Fruit fly (Drosophila melanogaster) whole organism, prepupa: Measurements from ENCODE around the gene RpS19b.

Experiments used
- Blimp-1 ChIP-seq: fragments of 200-800 bp; sonication (Bioruptor generic); optimal IDR thresholded peaks from 3 replicates; lab custom pipeline; 2017; ENCODE audit warnings: missing biosample characterization, missing genetic modification characterization, mild to moderate bottlenecking, moderate library complexity, missing genetic modification reagents
- CG10631 ChIP-seq: fragments of 200-800 bp; sonication (Bioruptor generic); optimal IDR thresholded peaks from 2 replicates; lab custom pipeline; 2016; ENCODE audit warnings: missing biosample characterization, missing genetic modification characterization
- CG11902 ChIP-seq: fragments of 200-800 bp; sonication (Bioruptor generic); optimal IDR thresholded peaks from 3 replicates; lab custom pipeline; 2016; ENCODE audit warnings: missing biosample characterization, missing genetic modification characterization
- CG15336 ChIP-seq: fragments of 200-800 bp; sonication (Bioruptor generic); IDR thresholded peaks from 2 replicates; pipeline ENCODE4 v1.3.6; 2022; ENCODE audit warnings: missing biosample characterization, missing genetic modification characterization
- CG1621 ChIP-seq: fragments of 200-800 bp; sonication (Bioruptor generic); optimal IDR thresholded peaks from 3 replicates; lab custom pipeline; 2018; ENCODE audit warnings: missing biosample characterization, mild to moderate bottlenecking, missing genetic modification characterization
- CG16779 ChIP-seq: fragments of 200-800 bp; sonication (Bioruptor generic); optimal IDR thresholded peaks from 3 replicates; lab custom pipeline; 2017; ENCODE audit warnings: missing biosample characterization, mild to moderate bottlenecking, missing genetic modification characterization
- CG3032 ChIP-seq: fragments of 200-800 bp; optimal IDR thresholded peaks from 2 replicates; lab custom pipeline; 2019; ENCODE audit warnings: missing biosample characterization, mild to moderate bottlenecking, missing genetic modification characterization, moderate library complexity
- CG31627 ChIP-seq: fragments of 200-800 bp; sonication (Bioruptor generic); optimal IDR thresholded peaks from 3 replicates; lab custom pipeline; 2016; ENCODE audit warnings: missing biosample characterization, missing genetic modification characterization
- CG32006 ChIP-seq: fragments of 200-800 bp; sonication (Bioruptor generic); optimal IDR thresholded peaks from 3 replicates; lab custom pipeline; 2017; ENCODE audit warnings: missing biosample characterization, mild to moderate bottlenecking, missing genetic modification characterization
- CG3919 ChIP-seq: fragments of 200-800 bp; sonication (Bioruptor generic); optimal IDR thresholded peaks from 3 replicates; lab custom pipeline; 2016; ENCODE audit warnings: missing biosample characterization, missing genetic modification characterization
- CG4318 ChIP-seq: fragments of 200-800 bp; sonication (Bioruptor generic); optimal IDR thresholded peaks from 3 replicates; lab custom pipeline; 2017; ENCODE audit warnings: missing biosample characterization, mild to moderate bottlenecking, missing genetic modification characterization
- CG6792 ChIP-seq: fragments of 200-800 bp; sonication (Bioruptor generic); optimal IDR thresholded peaks from 3 replicates; lab custom pipeline; 2016; ENCODE audit warnings: missing biosample characterization, missing genetic modification characterization
- CG6808 ChIP-seq: fragments of 200-800 bp; sonication (Bioruptor generic); optimal IDR thresholded peaks from 3 replicates; lab custom pipeline; 2017; ENCODE audit warnings: missing biosample characterization, missing genetic modification characterization, mild to moderate bottlenecking, moderate library complexity, missing genetic modification reagents
- CG6854 ChIP-seq: fragments of 200-800 bp; sonication (Bioruptor generic); optimal IDR thresholded peaks from 2 replicates; lab custom pipeline; 2017; ENCODE audit warnings: missing biosample characterization, mild to moderate bottlenecking, missing genetic modification characterization
- CG8632 ChIP-seq: fragments of 200-800 bp; sonication (Bioruptor generic); optimal IDR thresholded peaks from 3 replicates; lab custom pipeline; 2016; ENCODE audit warnings: missing biosample characterization, missing genetic modification characterization
- CG9139 ChIP-seq: fragments of 200-800 bp; sonication (Bioruptor generic); optimal IDR thresholded peaks from 3 replicates; lab custom pipeline; 2017; ENCODE audit warnings: missing biosample characterization, mild to moderate bottlenecking, missing genetic modification characterization
- Eip75B ChIP-seq: fragments of 200-800 bp; sonication (Bioruptor generic); optimal IDR thresholded peaks from 3 replicates; lab custom pipeline; 2016; ENCODE audit warnings: missing biosample characterization, missing genetic modification characterization
- Eip78C ChIP-seq: fragments of 200-800 bp; sonication (Bioruptor generic); peaks from one replicate; lab custom pipeline; 2016; ENCODE audit warnings: missing biosample characterization, missing genetic modification characterization
- Ets21C ChIP-seq: fragments of 200-800 bp; sonication (Bioruptor generic); optimal IDR thresholded peaks from 3 replicates; lab custom pipeline; 2016; ENCODE audit warnings: missing biosample characterization, missing genetic modification characterization
- Hr38 ChIP-seq: sonication (Bioruptor generic); optimal IDR thresholded peaks from 2 replicates; lab custom pipeline; 2016; ENCODE audit warnings: missing biosample characterization, missing genetic modification characterization
- Hr39 ChIP-seq: fragments of 200-800 bp; sonication (Bioruptor generic); optimal IDR thresholded peaks from 2 replicates; lab custom pipeline; 2016; ENCODE audit warnings: missing biosample characterization, missing genetic modification characterization
- Lpt ChIP-seq: fragments of 200-800 bp; sonication (Bioruptor generic); optimal IDR thresholded peaks from 3 replicates; lab custom pipeline; 2016; ENCODE audit warnings: missing biosample characterization, missing genetic modification characterization
- Sox14 ChIP-seq: fragments of 200-800 bp; sonication (Bioruptor generic); optimal IDR thresholded peaks from 3 replicates; lab custom pipeline; 2016; ENCODE audit warnings: missing biosample characterization, missing genetic modification characterization
- Sox15 ChIP-seq: fragments of 200-800 bp; sonication (Bioruptor generic); optimal IDR thresholded peaks from 3 replicates; lab custom pipeline; 2016; ENCODE audit warnings: missing biosample characterization, missing genetic modification characterization
- achi ChIP-seq: fragments of 200-800 bp; sonication (Bioruptor generic); optimal IDR thresholded peaks from 3 replicates; lab custom pipeline; 2016; ENCODE audit warnings: missing biosample characterization, missing genetic modification characterization
- cyc ChIP-seq: fragments of 200-800 bp; sonication (Bioruptor generic); optimal IDR thresholded peaks from 3 replicates; lab custom pipeline; 2016; ENCODE audit warnings: missing biosample characterization, missing genetic modification characterization
- dac ChIP-seq: fragments of 200-800 bp; sonication (Bioruptor generic); optimal IDR thresholded peaks from 2 replicates; lab custom pipeline; 2017; ENCODE audit warnings: missing biosample characterization, mild to moderate bottlenecking, missing genetic modification characterization
- esn ChIP-seq: fragments of 200-800 bp; sonication (Bioruptor generic); optimal IDR thresholded peaks from 2 replicates; lab custom pipeline; 2016; ENCODE audit warnings: missing biosample characterization, mild to moderate bottlenecking, missing genetic modification characterization, moderate library complexity
- fd59A ChIP-seq: fragments of 200-800 bp; sonication (Bioruptor generic); optimal IDR thresholded peaks from 2 replicates; lab custom pipeline; 2017; ENCODE audit warnings: missing biosample characterization, mild to moderate bottlenecking, missing genetic modification characterization, missing genetic modification reagents
- fd85E ChIP-seq: fragments of 200-800 bp; sonication (Bioruptor generic); optimal IDR thresholded peaks from 3 replicates; lab custom pipeline; 2016; ENCODE audit warnings: missing biosample characterization, missing genetic modification characterization
- fkh ChIP-seq: fragments of 200-800 bp; sonication (Bioruptor generic); optimal IDR thresholded peaks from 3 replicates; lab custom pipeline; 2017; ENCODE audit warnings: missing biosample characterization, mild to moderate bottlenecking, missing genetic modification characterization, moderate library complexity
- lz ChIP-seq: fragments of 200-800 bp; sonication (Bioruptor generic); optimal IDR thresholded peaks from 3 replicates; lab custom pipeline; 2016; ENCODE audit warnings: missing biosample characterization, missing genetic modification characterization
- net ChIP-seq: fragments of 200-800 bp; sonication (Bioruptor generic); optimal IDR thresholded peaks from 3 replicates; lab custom pipeline; 2016; ENCODE audit warnings: missing biosample characterization, missing genetic modification characterization
- pdm3 ChIP-seq: fragments of 200-800 bp; sonication (Bioruptor generic); optimal IDR thresholded peaks from 3 replicates; lab custom pipeline; 2016; ENCODE audit warnings: missing biosample characterization, missing genetic modification characterization
- salr ChIP-seq, 2 experiments: fragments of 200-800 bp; sonication (Bioruptor generic); optimal IDR thresholded peaks; 3 replicates each; lab custom pipeline; 2016 to 2018; ENCODE audit warnings: missing biosample characterization in 2 of 2, missing genetic modification characterization in 2 of 2, mild to moderate bottlenecking in 1 of 2
- ss ChIP-seq, 2 experiments: fragments of 200-800 bp; sonication (Bioruptor generic); optimal IDR thresholded peaks; 2 replicates in 1 of 2; 3 replicates in 1 of 2; lab custom pipeline; 2017 to 2018; ENCODE audit warnings: mild to moderate bottlenecking in 2 of 2, missing biosample characterization in 2 of 2, missing genetic modification characterization in 2 of 2, moderate library complexity in 1 of 2
- topi ChIP-seq: fragments of 200-800 bp; sonication (Bioruptor generic); optimal IDR thresholded peaks from 3 replicates; lab custom pipeline; 2016; ENCODE audit warnings: missing biosample characterization, missing genetic modification characterization
- vri ChIP-seq: fragments of 200-800 bp; sonication (Bioruptor generic); optimal IDR thresholded peaks from 3 replicates; lab custom pipeline; 2016; ENCODE audit warnings: missing biosample characterization, mild to moderate bottlenecking, missing genetic modification characterization

Gene RpS19b

dm6 chr3R:23900092-23900491 lies 33.2 kb downstream of the RpS19b start:
- TF ChIP-seq cyc (GFP tag; lab: Kevin White, UChicago) (no peak), CG11902 (GFP tag; lab: Kevin White, UChicago) (no peak)

dm6 chr3R:23893460-23893859 lies 39.9 kb downstream of the RpS19b start, which contains the start of gene tbrd-1:
tbrd-1 (minus strand) TSS chr3R:23893560.
- no peak for TF ChIP-seq Sox14 (GFP tag; lab: Kevin White, UChicago)

- TF ChIP-seq Eip78C, result peak; percentile 59
- peak; percentile 29 for TF ChIP-seq CG6854 (GFP tag; lab: Kevin White, UChicago)
- TF ChIP-seq CG11902 (GFP tag; lab: Kevin White, UChicago), result peak; percentile 51
- no peak for TF ChIP-seq dac (GFP tag; lab: Kevin White, UChicago)
- no peak for TF ChIP-seq CG8632 (GFP tag; lab: Kevin White, UChicago)
- TF ChIP-seq CG6808 (GFP tag; lab: Kevin White, UChicago), result no peak
- no peak for TF ChIP-seq vri (GFP tag; lab: Kevin White, UChicago)
- TF ChIP-seq Hr39 (GFP tag; lab: Kevin White, UChicago), result peak; percentile 63
- TF ChIP-seq Lpt (GFP tag; lab: Kevin White, UChicago), result no peak
- peak; percentile 71 for TF ChIP-seq CG3919 (GFP tag; lab: Kevin White, UChicago)
- no peak for TF ChIP-seq topi (GFP tag; lab: Kevin White, UChicago)
- no peak for TF ChIP-seq CG3032 (tag; lab: Kevin White, UChicago)
- TF ChIP-seq pdm3 (GFP tag; lab: Kevin White, UChicago), result no peak
- no peak for TF ChIP-seq CG15336 (GFP tag; lab: Robert Waterston, UW)
- TF ChIP-seq Ets21C, result peak; percentile 56
- TF ChIP-seq CG6792 (GFP tag; lab: Kevin White, UChicago), result peak; percentile 23
- TF ChIP-seq achi (GFP tag; lab: Kevin White, UChicago), result peak; percentile 64
- no peak for TF ChIP-seq Eip75B (GFP tag; lab: Kevin White, UChicago)
- TF ChIP-seq CG31627 (GFP tag; lab: Kevin White, UChicago), result peak; percentile 82
- no peak for TF ChIP-seq net (GFP tag; lab: Kevin White, UChicago)
- TF ChIP-seq esn (GFP tag; lab: Kevin White, UChicago), result peak; percentile 71
- TF ChIP-seq salr (GFP tag; optimal IDR thresholded peaks at IDR 0.05; lab: Kevin White, UChicago), result peak in 1 of 2 experiments; percentile 34
- no peak for TF ChIP-seq CG32006 (GFP tag; lab: Kevin White, UChicago)
- no peak for TF ChIP-seq CG9139 (GFP tag; lab: Kevin White, UChicago)
- peak; percentile 27 for TF ChIP-seq Sox15 (GFP tag; lab: Kevin White, UChicago)
- TF ChIP-seq fd59A (GFP tag; lab: Kevin White, UChicago), result no peak
- no peak for TF ChIP-seq Hr38 (GFP tag; lab: Kevin White, UChicago)
- peak; percentile 74 for TF ChIP-seq cyc (GFP tag; lab: Kevin White, UChicago)
- TF ChIP-seq Blimp-1 (GFP tag; lab: Kevin White, UChicago), result no peak
- TF ChIP-seq CG16779 (tag; lab: Kevin White, UChicago), result no peak
- peak; percentile 57 for TF ChIP-seq Sox14 (GFP tag; lab: Kevin White, UChicago)
- TF ChIP-seq CG4318 (GFP tag; lab: Kevin White, UChicago), result no peak
- TF ChIP-seq fd85E (GFP tag; lab: Kevin White, UChicago), result no peak
- TF ChIP-seq CG1621 (tag; lab: Kevin White, UChicago), result peak; percentile 65
- TF ChIP-seq ss (GFP tag; optimal IDR thresholded peaks at IDR 0.05; lab: Kevin White, UChicago), result peak in 1 of 2 experiments; percentile 25
- TF ChIP-seq fkh, result no peak
- TF ChIP-seq lz, result peak; percentile 71
- peak; percentile 55 for TF ChIP-seq CG10631
- TF ChIP-seq, all 60 proteins: peak for 18
Measured at dm6 chr3R:23890886-23891285, 42.4 kb downstream of the RpS19b start, which contains the start of gene TfIIA-S. TfIIA-S (minus strand) TSS chr3R:23891060.
